Worm (Caenorhabditis elegans) whole organism, L2 larva: ENCODE measurements around the gene C06E4.1.

Experiments
- C34F6.9 ChIP-seq: fragments of 150-350 bp; optimal IDR thresholded peaks from 2 replicates; lab custom pipeline; 2014; ENCODE audit warnings: missing biosample characterization, missing genetic modification characterization
- F13H6.1 ChIP-seq: sonication (generic microtip); optimal IDR thresholded peaks from 2 replicates; lab custom pipeline; 2016; ENCODE audit warnings: missing genetic modification characterization, missing compliant biosample characterization
- R02D3.7 ChIP-seq: fragments of 150-350 bp; optimal IDR thresholded peaks from 2 replicates; lab custom pipeline; 2014; ENCODE audit warnings: missing biosample characterization, missing genetic modification characterization
- Y55F3AM.14 ChIP-seq: fragments of 200-800 bp; sonication (Bioruptor generic); optimal IDR thresholded peaks from 2 replicates; lab custom pipeline; 2018; ENCODE audit warnings: mild to moderate bottlenecking, missing genetic modification characterization, missing compliant biosample characterization
- ama-1 ChIP-seq: fragments of 150-350 bp; optimal IDR thresholded peaks from 2 replicates; lab custom pipeline; 2018; ENCODE audit warnings: inconsistent platforms
- blmp-1 ChIP-seq: sonication (generic microtip); optimal IDR thresholded peaks from 2 replicates; lab custom pipeline; 2017; ENCODE audit warnings: missing genetic modification characterization, mild to moderate bottlenecking, missing compliant biosample characterization, antibody characterized with exemption, moderate library complexity; ENCODE audit not compliant: insufficient read depth
- ceh-16 ChIP-seq: fragments of 150-350 bp; optimal IDR thresholded peaks from 2 replicates; lab custom pipeline; 2014; ENCODE audit warnings: missing biosample characterization, missing genetic modification characterization
- ceh-82 ChIP-seq: fragments of 150-350 bp; optimal IDR thresholded peaks from 2 replicates; lab custom pipeline; 2014; ENCODE audit warnings: missing biosample characterization, missing genetic modification characterization
- crh-2 ChIP-seq: sonication (generic microtip); optimal IDR thresholded peaks from 2 replicates; lab custom pipeline; 2017; ENCODE audit warnings: missing biosample characterization, missing genetic modification characterization
- dmd-4 ChIP-seq: sonication (generic microtip); optimal IDR thresholded peaks from 2 replicates; lab custom pipeline; 2017; ENCODE audit warnings: missing biosample characterization, missing genetic modification characterization
- egl-27 ChIP-seq: sonication (generic microtip); optimal IDR thresholded peaks from 3 replicates; lab custom pipeline; 2017; ENCODE audit warnings: missing biosample characterization, missing genetic modification reagents, missing genetic modification characterization
- elt-3 ChIP-seq: sonication (generic microtip); optimal IDR thresholded peaks from 2 replicates; lab custom pipeline; 2017; ENCODE audit warnings: missing biosample characterization, missing genetic modification characterization
- fos-1 ChIP-seq: fragments of 150-350 bp; optimal IDR thresholded peaks from 2 replicates; lab custom pipeline; 2014; ENCODE audit warnings: missing biosample characterization, missing genetic modification characterization
- gmeb-1 ChIP-seq: fragments of 150-350 bp; optimal IDR thresholded peaks from 2 replicates; lab custom pipeline; 2014; ENCODE audit warnings: missing biosample characterization, missing genetic modification characterization
- lin-11 ChIP-seq: fragments of 150-350 bp; sonication (generic microtip); optimal IDR thresholded peaks from 2 replicates; lab custom pipeline; 2014; ENCODE audit warnings: missing biosample characterization, missing genetic modification characterization, inconsistent platforms, mixed read lengths
- lin-13 ChIP-seq: fragments of 150-350 bp; optimal IDR thresholded peaks from 2 replicates; lab custom pipeline; 2014; ENCODE audit warnings: missing biosample characterization, missing genetic modification reagents, missing genetic modification characterization
- lin-39 ChIP-seq: fragments of 150-350 bp; optimal IDR thresholded peaks from 2 replicates; lab custom pipeline; 2014; ENCODE audit warnings: missing biosample characterization, missing genetic modification reagents, missing genetic modification characterization
- lsy-2 ChIP-seq, 2 experiments: fragments of 150-350 bp in 1 of 2; sonication (generic microtip) in 1 of 2; optimal IDR thresholded peaks; 2 replicates each; lab custom pipeline; 2014 to 2017; ENCODE audit warnings: missing biosample characterization in 2 of 2, missing genetic modification characterization in 2 of 2
- mab-5 ChIP-seq: fragments of 150-350 bp; optimal IDR thresholded peaks from 2 replicates; lab custom pipeline; 2014; ENCODE audit warnings: missing biosample characterization, missing genetic modification characterization
- mbf-1 ChIP-seq: sonication (generic microtip); optimal IDR thresholded peaks from 2 replicates; lab custom pipeline; 2017; ENCODE audit warnings: missing biosample characterization, missing genetic modification characterization
- nhr-11 ChIP-seq: fragments of 150-350 bp; optimal IDR thresholded peaks from 2 replicates; lab custom pipeline; 2014; ENCODE audit warnings: missing biosample characterization, missing genetic modification characterization
- nhr-129 ChIP-seq: fragments of 150-350 bp; optimal IDR thresholded peaks from 2 replicates; lab custom pipeline; 2014; ENCODE audit warnings: missing biosample characterization, missing genetic modification characterization
- nhr-23 ChIP-seq: fragments of 150-350 bp; optimal IDR thresholded peaks from 2 replicates; lab custom pipeline; 2014; ENCODE audit warnings: missing biosample characterization, missing genetic modification reagents, missing genetic modification characterization
- nhr-25 ChIP-seq: fragments of 150-350 bp; sonication (generic microtip); optimal IDR thresholded peaks from 3 replicates; lab custom pipeline; 2014; ENCODE audit warnings: missing biosample characterization, missing genetic modification characterization
- nhr-6 ChIP-seq: fragments of 150-350 bp; optimal IDR thresholded peaks from 2 replicates; lab custom pipeline; 2014; ENCODE audit warnings: missing biosample characterization, missing genetic modification characterization
- nhr-77 ChIP-seq: fragments of 150-350 bp; optimal IDR thresholded peaks from 2 replicates; lab custom pipeline; 2014; ENCODE audit warnings: missing biosample characterization, missing genetic modification characterization
- sem-4 ChIP-seq: fragments of 150-350 bp; optimal IDR thresholded peaks from 2 replicates; lab custom pipeline; 2014; ENCODE audit warnings: missing biosample characterization, missing genetic modification reagents, missing genetic modification characterization
- sma-3 ChIP-seq: sonication (generic microtip); optimal IDR thresholded peaks from 2 replicates; lab custom pipeline; 2016; ENCODE audit warnings: missing genetic modification reagents, missing genetic modification characterization, missing compliant biosample characterization
- sma-9 ChIP-seq, 2 experiments: fragments of 150-350 bp in 1 of 2; sonication (generic microtip) in 1 of 2; optimal IDR thresholded peaks; 2 replicates each; lab custom pipeline; 2014 to 2016; ENCODE audit warnings: missing genetic modification characterization in 2 of 2, mild to moderate bottlenecking in 1 of 2, missing biosample characterization in 1 of 2, missing compliant biosample characterization in 1 of 2, missing genetic modification reagents in 1 of 2, moderate library complexity in 1 of 2
- unc-39 ChIP-seq: fragments of 150-350 bp; optimal IDR thresholded peaks from 2 replicates; lab custom pipeline; 2014; ENCODE audit warnings: missing biosample characterization, missing genetic modification characterization
- unc-55 ChIP-seq: fragments of 150-350 bp; sonication (generic microtip); optimal IDR thresholded peaks from 3 replicates; lab custom pipeline; 2014; ENCODE audit warnings: missing biosample characterization, missing genetic modification reagents, missing genetic modification characterization
- unc-62 ChIP-seq: fragments of 150-350 bp; optimal IDR thresholded peaks from 2 replicates; lab custom pipeline; 2014; ENCODE audit warnings: missing biosample characterization, missing genetic modification reagents, missing genetic modification characterization
- zag-1 ChIP-seq: fragments of 150-350 bp; optimal IDR thresholded peaks from 2 replicates; lab custom pipeline; 2014; ENCODE audit warnings: missing biosample characterization, missing genetic modification characterization
- ztf-11 ChIP-seq: sonication (generic microtip); optimal IDR thresholded peaks from 2 replicates; lab custom pipeline; 2017; ENCODE audit warnings: missing biosample characterization, missing genetic modification characterization
- ztf-4 ChIP-seq: fragments of 150-350 bp; optimal IDR thresholded peaks from 2 replicates; lab custom pipeline; 2014; ENCODE audit warnings: missing biosample characterization, missing genetic modification characterization

C06E4.1 gene

ce11 chrIV:7291066-7291465, 8.0 kb downstream of the C06E4.1 start:
- TF ChIP-seq nhr-6, result no peak
- no peak for TF ChIP-seq lin-11 (tag; lab: Kevin White, UChicago)
- TF ChIP-seq egl-27 (tag; lab: Kevin White, UChicago), result no peak
- TF ChIP-seq crh-2 (tag; lab: Kevin White, UChicago), result peak; percentile 10
- TF ChIP-seq ztf-11, result no peak
- TF ChIP-seq lin-39 (tag; lab: Kevin White, UChicago), result no peak
- TF ChIP-seq mab-5 (tag; lab: Kevin White, UChicago), result no peak
- TF ChIP-seq sma-9 (GFP tag; optimal IDR thresholded peaks at IDR 0.05; lab: Kevin White, UChicago), result no peak
- TF ChIP-seq sma-9 (tag; optimal IDR thresholded peaks at IDR 0.05; lab: Kevin White, UChicago), result no peak
- peak; percentile 19 for TF ChIP-seq unc-55 (GFP tag; lab: Kevin White, UChicago)
- no peak for TF ChIP-seq dmd-4
- no peak for TF ChIP-seq sem-4 (tag; lab: Kevin White, UChicago)
- peak; percentile 8 for TF ChIP-seq gmeb-1
- no peak for TF ChIP-seq ztf-4
- peak; percentile 14 for TF ChIP-seq nhr-129 (tag; lab: Kevin White, UChicago)
- peak; percentile 0 for TF ChIP-seq C34F6.9
- TF ChIP-seq F13H6.1 (tag; lab: Kevin White, UChicago), result no peak
- no peak for TF ChIP-seq blmp-1 (tag; lab: Kevin White, UChicago)
- no peak for TF ChIP-seq nhr-11 (tag; lab: Kevin White, UChicago)
- peak; percentile 19 for TF ChIP-seq fos-1 (tag; lab: Kevin White, UChicago)
- no peak for TF ChIP-seq nhr-77 (tag; lab: Kevin White, UChicago)
- no peak for TF ChIP-seq sma-3 (GFP tag; lab: Kevin White, UChicago)
- no peak for TF ChIP-seq unc-62 (GFP tag; lab: Kevin White, UChicago)
- TF ChIP-seq nhr-23 (tag; lab: Kevin White, UChicago), result no peak
- TF ChIP-seq unc-39 (tag; lab: Kevin White, UChicago), result no peak
- no peak for TF ChIP-seq ama-1 (lab: Kevin White, UChicago)

ce11 chrIV:7291957-7292356, 8.9 kb downstream of the C06E4.1 start, which contains the start of gene F42C5.4:
Gene F42C5.4, minus strand, starts transcription at chrIV:7292127.
- TF ChIP-seq zag-1, result no peak
- TF ChIP-seq lin-11 (tag; lab: Kevin White, UChicago), result no peak
- TF ChIP-seq fos-1 (tag; lab: Kevin White, UChicago), result no peak
- no peak for TF ChIP-seq crh-2 (tag; lab: Kevin White, UChicago)
- no peak for TF ChIP-seq ceh-82
- TF ChIP-seq nhr-129 (tag; lab: Kevin White, UChicago), result no peak
- TF ChIP-seq dmd-4, result no peak
- TF ChIP-seq nhr-77 (tag; lab: Kevin White, UChicago), result no peak
- TF ChIP-seq C34F6.9, result no peak

ce11 chrIV:7294121-7294520, 11.1 kb downstream of the C06E4.1 start, which contains the start of gene F42C5.5:
Gene F42C5.5, minus strand, starts transcription at chrIV:7294221.
- TF ChIP-seq ceh-16 (tag; lab: Kevin White, UChicago) (no peak), egl-27 (tag; lab: Kevin White, UChicago) (no peak)

- TF ChIP-seq elt-3 (no peak), lsy-2 (tag; optimal IDR thresholded peaks at IDR 0.05; lab: Kevin White, UChicago) (no peak), nhr-129 (tag; lab: Kevin White, UChicago) (no peak), nhr-25 (tag; lab: Kevin White, UChicago) (no peak), ztf-11 (no peak), crh-2 (tag; lab: Kevin White, UChicago) (no peak), Y55F3AM.14 (no peak), mab-5 (tag; lab: Kevin White, UChicago) (no peak), nhr-77 (tag; lab: Kevin White, UChicago) (no peak), C34F6.9 (no peak), mbf-1 (tag; lab: Kevin White, UChicago) (no peak), lin-39 (tag; lab: Kevin White, UChicago) (no peak), R02D3.7 (tag; lab: Kevin White, UChicago) (no peak), egl-27 (tag; lab: Kevin White, UChicago) (no peak), F13H6.1 (tag; lab: Kevin White, UChicago) (no peak), gmeb-1 (no peak), nhr-6 (no peak), lin-13 (GFP tag; lab: Kevin White, UChicago) (no peak)
Measured at ce11 chrIV:7301481-7301880, 18.4 kb downstream of the C06E4.1 start.
